Fruit fly (Drosophila melanogaster) whole organism: ENCODE results near the gene CG2930.

Experiments used
- CG8478 ChIP-seq: fragments of >200 bp; optimal IDR thresholded peaks from 2 replicates; lab custom pipeline; 2018; ENCODE audit warnings: inconsistent platforms
- pan ChIP-seq: fragments of >200 bp; optimal IDR thresholded peaks from 2 replicates; lab custom pipeline; 2017
- psq ChIP-seq: fragments of >200 bp; optimal IDR thresholded peaks from 2 replicates; lab custom pipeline; 2017

- TF ChIP-seq pan (lab: Kevin White, UChicago) (no peak), CG8478 (no peak), psq (no peak)
Measured at dm6 chrX:3835764-3836342, 32.9 kb upstream of the CG2930 start.
